Fruit fly (Drosophila melanogaster): ENCODE data around the gene CG31269.
A peak's percentile ranks its signal among the peaks of the same experiment; 100 is the strongest.

CG31269 gene

DNA sequence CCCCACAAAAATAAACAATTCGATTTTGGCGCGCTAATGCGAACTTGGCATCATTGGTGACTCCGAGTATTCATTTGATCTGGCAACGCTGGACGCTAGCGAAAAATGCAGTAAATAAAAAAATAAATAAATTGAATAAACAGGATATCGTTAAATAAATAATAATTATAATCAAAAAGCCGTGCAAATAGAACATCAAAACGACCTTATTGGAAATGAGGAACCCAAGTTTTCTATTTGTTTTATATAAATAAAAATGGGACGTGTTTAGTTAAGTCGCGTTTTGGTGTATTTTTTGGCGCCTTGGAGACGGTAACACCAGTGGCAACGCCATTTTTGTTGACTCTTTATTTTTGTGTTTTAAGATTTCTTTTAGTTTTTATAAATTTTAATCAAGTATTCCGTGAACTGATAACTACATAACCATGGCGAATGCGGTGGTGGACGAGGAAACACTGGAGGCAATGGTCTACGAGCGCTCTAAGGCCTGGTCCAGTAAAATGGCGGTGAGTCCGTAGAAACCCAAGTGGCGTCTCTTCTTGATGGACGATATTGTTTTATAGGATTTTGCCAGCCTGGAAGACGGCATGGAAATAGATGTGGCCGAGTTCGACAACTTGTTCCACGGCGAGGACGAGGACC lies 38.8 kb upstream of the CG31269 start, which contains the start of gene cal1 (continued):
- TF ChIP-seq pzg (GFP tag; optimal IDR thresholded peaks at IDR 0.05), result peak; percentile 60
- TF ChIP-seq crc (GFP tag; optimal IDR thresholded peaks at IDR 0.05), result no peak
- TF ChIP-seq CG12155 (GFP tag; optimal IDR thresholded peaks at IDR 0.05), result no peak
- TF ChIP-seq CTCF (GFP tag; optimal IDR thresholded peaks at IDR 0.05), result peak; percentile 4
- peak; percentile 48 for TF ChIP-seq CG17829 (tag; optimal IDR thresholded peaks at IDR 0.05)
- peak; percentile 64 for TF ChIP-seq CG10267 (tag; optimal IDR thresholded peaks at IDR 0.05)
- peak; percentile 77 for TF ChIP-seq Sin3A (optimal IDR thresholded peaks at IDR 0.05)
- TF ChIP-seq CG12219 (GFP tag; optimal IDR thresholded peaks at IDR 0.05), result no peak
- TF ChIP-seq CoRest (tag; optimal IDR thresholded peaks at IDR 0.05), result peak; percentile 38
- peak in 1 of 2 experiments; percentile 77 for TF ChIP-seq tll (GFP tag; optimal IDR thresholded peaks at IDR 0.05)
- TF ChIP-seq CG12659 (GFP tag; optimal IDR thresholded peaks at IDR 0.05), result no peak
- TF ChIP-seq CG6254 (GFP tag; optimal IDR thresholded peaks at IDR 0.05), result no peak
- TF ChIP-seq amos (GFP tag; IDR thresholded peaks at IDR 0.05; ENCODE audit: partially characterized antibody), result 0 out of 2 replicates have a peak, but pooled peaks have one; percentile 26
- no peak for TF ChIP-seq CG8478 (optimal IDR thresholded peaks at IDR 0.05)
- peak; percentile 95 for TF ChIP-seq phol (tag; optimal IDR thresholded peaks at IDR 0.05)

- TF ChIP-seq CG3281 (GFP tag; optimal IDR thresholded peaks at IDR 0.05), result no peak
- no peak for TF ChIP-seq CG12071 (GFP tag; optimal IDR thresholded peaks at IDR 0.05)
- peak; percentile 42 for TF ChIP-seq sd (tag; optimal IDR thresholded peaks at IDR 0.05)
- no peak for TF ChIP-seq CG32767 (GFP tag; IDR thresholded peaks at IDR 0.05)
- no peak for TF ChIP-seq esg (GFP tag; conservative IDR thresholded peaks at IDR 0.05)
- no peak for TF ChIP-seq otp (GFP tag; IDR thresholded peaks at IDR 0.05)
- no peak for TF ChIP-seq ash1 (GFP tag; optimal IDR thresholded peaks at IDR 0.05)
- no peak for TF ChIP-seq ssp (GFP tag; IDR thresholded peaks at IDR 0.05)
- TF ChIP-seq CG8388 (GFP tag; optimal IDR thresholded peaks at IDR 0.05), result no peak
- TF ChIP-seq dati (GFP tag; IDR thresholded peaks at IDR 0.05), result no peak
- peak; percentile 93 for TF ChIP-seq CTCF (GFP tag; optimal IDR thresholded peaks at IDR 0.05)
- no peak for TF ChIP-seq CG15073 (GFP tag; optimal IDR thresholded peaks at IDR 0.05)
- TF ChIP-seq lilli (GFP tag; optimal IDR thresholded peaks at IDR 0.05), result no peak
- TF ChIP-seq Gsc (GFP tag; IDR thresholded peaks at IDR 0.05), result no peak
- no peak for TF ChIP-seq prd (optimal IDR thresholded peaks at IDR 0.05)
- TF ChIP-seq prd (GFP tag; IDR thresholded peaks at IDR 0.05), result no peak
- TF ChIP-seq stwl (tag; optimal IDR thresholded peaks at IDR 0.05), result peak; percentile 50
- peak; percentile 20; the same call in 1 of the 2 replicates for TF ChIP-seq CG32532 (GFP tag; IDR thresholded peaks at IDR 0.05)
- no peak for TF ChIP-seq vnd (GFP tag; IDR thresholded peaks at IDR 0.05; ENCODE audit: partially characterized antibody)
- TF ChIP-seq HLH4C (GFP tag; IDR thresholded peaks at IDR 0.05; ENCODE audit: partially characterized antibody), result no peak
- no peak for TF ChIP-seq sens-2 (GFP tag; IDR thresholded peaks at IDR 0.05)
- no peak for TF ChIP-seq crc (GFP tag; optimal IDR thresholded peaks at IDR 0.05)
Measured at dm6 chr3R:17108881-17109280, 18.0 kb upstream of the CG31269 start.

dm6 chr3R:17110880-17111726 lies 15.8 kb upstream of the CG31269 start:
- TF ChIP-seq Neu2 (GFP tag; optimal IDR thresholded peaks at IDR 0.05; ENCODE audit: borderline replicate concordance), result peak; percentile 56
- peak; percentile 4 for TF ChIP-seq oc (tag; optimal IDR thresholded peaks at IDR 0.05)
- TF ChIP-seq CG5180 (GFP tag; optimal IDR thresholded peaks at IDR 0.05), result no peak
- TF ChIP-seq vvl (GFP tag; IDR thresholded peaks at IDR 0.05), result peak; percentile 15; the same call in 1 of the 2 replicates
- no peak for TF ChIP-seq CG7839 (tag; optimal IDR thresholded peaks at IDR 0.05)
- TF ChIP-seq CG12744 (GFP tag; optimal IDR thresholded peaks at IDR 0.05), result no peak
- peak; percentile 2 for TF ChIP-seq Blimp-1 (GFP tag; optimal IDR thresholded peaks at IDR 0.05)
- TF ChIP-seq gsb-n (tag; optimal IDR thresholded peaks at IDR 0.05), result peak; percentile 6
- TF ChIP-seq CG4707 (GFP tag; optimal IDR thresholded peaks at IDR 0.05), result no peak

Data from whole organism, embryonic.